Fruit fly (Drosophila melanogaster) whole organism, embryonic: ENCODE measurements around the gene CG13088.

Experiments used
- CG10959 ChIP-seq: fragments of 200-800 bp; sonication (Bioruptor generic); IDR thresholded peaks from 2 replicates; pipeline ENCODE4 v1.3.6; 2022; ENCODE audit warnings: missing biosample characterization, missing genetic modification characterization
- CG1603 ChIP-seq: fragments of 200-800 bp; sonication (Bioruptor generic); optimal IDR thresholded peaks from 2 replicates; lab custom pipeline; 2019; ENCODE audit warnings: missing biosample characterization, mild to moderate bottlenecking, missing genetic modification characterization, moderate library complexity
- Jarid2 ChIP-seq: fragments of 200-800 bp; sonication (Bioruptor generic); optimal IDR thresholded peaks from 3 replicates; lab custom pipeline; 2017; ENCODE audit warnings: mild to moderate bottlenecking, missing biosample characterization, missing genetic modification reagents, missing genetic modification characterization
- aop ChIP-seq: fragments of 200-800 bp; sonication (Bioruptor generic); IDR thresholded peaks from 2 replicates; pipeline ENCODE4 v1.3.6; 2022; ENCODE audit warnings: missing biosample characterization, missing genetic modification characterization
- tio ChIP-seq: fragments of 200-800 bp; sonication (Bioruptor generic); optimal IDR thresholded peaks from 2 replicates; lab custom pipeline; 2017; ENCODE audit warnings: missing biosample characterization, missing genetic modification characterization, inconsistent platforms

dm6 chr2L:8442147-8442546 lies 46.6 kb upstream of the CG13088 start, which contains the start of gene CG31897:
- no peak for TF ChIP-seq tio
- no peak for TF ChIP-seq CG10959
- no peak for TF ChIP-seq CG1603 (tag; lab: Kevin White, UChicago)
- no peak for TF ChIP-seq Jarid2
- no peak for TF ChIP-seq aop (GFP tag; lab: Robert Waterston, UW)
